Worm (Caenorhabditis elegans) whole organism, L1 larva: ENCODE data around the gene srxa-6.

Experiments used
- C04F5.9 ChIP-seq: sonication (generic microtip); optimal IDR thresholded peaks from 2 replicates; lab custom pipeline; 2016; ENCODE audit warnings: missing genetic modification characterization, missing compliant biosample characterization
- C34B4.2 ChIP-seq: sonication (generic microtip); optimal IDR thresholded peaks from 2 replicates; lab custom pipeline; 2017; ENCODE audit warnings: mild to moderate bottlenecking, missing genetic modification characterization, missing compliant biosample characterization
- Y116A8C.19 ChIP-seq: sonication (generic microtip); optimal IDR thresholded peaks from 2 replicates; lab custom pipeline; 2016; ENCODE audit warnings: missing compliant biosample characterization, missing genetic modification characterization, borderline replicate concordance
- aha-1 ChIP-seq: fragments of 150-350 bp; optimal IDR thresholded peaks from 2 replicates; lab custom pipeline; 2014; ENCODE audit warnings: missing biosample characterization, missing genetic modification characterization
- alr-1 ChIP-seq: fragments of 200-800 bp; sonication (Bioruptor generic); optimal IDR thresholded peaks from 2 replicates; lab custom pipeline; 2018; ENCODE audit warnings: borderline replicate concordance, mild to moderate bottlenecking, missing genetic modification characterization, missing compliant biosample characterization
- aly-2 ChIP-seq: fragments of 150-350 bp; optimal IDR thresholded peaks from 2 replicates; lab custom pipeline; 2014; ENCODE audit warnings: missing biosample characterization, missing genetic modification characterization
- ama-1 ChIP-seq: fragments of 150-350 bp; optimal IDR thresholded peaks from 2 replicates; lab custom pipeline; 2014
- blmp-1 ChIP-seq: fragments of 150-350 bp; optimal IDR thresholded peaks from 2 replicates; lab custom pipeline; 2014; ENCODE audit warnings: missing biosample characterization, missing genetic modification characterization
- dpl-1 ChIP-seq, 3 experiments: fragments of 150-350 bp in 2 of 3; sonication (generic microtip) in 1 of 3; optimal IDR thresholded peaks; 2 replicates each; lab custom pipeline; 2014 to 2017; ENCODE audit warnings: missing biosample characterization in 3 of 3, missing genetic modification characterization in 3 of 3, missing genetic modification reagents in 3 of 3
- elt-2 ChIP-seq: sonication (generic microtip); optimal IDR thresholded peaks from 2 replicates; lab custom pipeline; 2016; ENCODE audit warnings: missing genetic modification characterization, mild to moderate bottlenecking, inconsistent platforms, missing compliant biosample characterization, missing genetic modification reagents
- elt-3 ChIP-seq, 6 experiments: fragments of 150-350 bp in 1 of 6; sonication (generic microtip); optimal IDR thresholded peaks; 2 replicates each; lab custom pipeline; 2017 to 2018; ENCODE audit warnings: missing biosample characterization in 6 of 6, missing genetic modification characterization in 6 of 6, inconsistent platforms in 1 of 6
- fkh-10 ChIP-seq: sonication (generic microtip); optimal IDR thresholded peaks from 2 replicates; lab custom pipeline; 2017; ENCODE audit warnings: missing biosample characterization, missing genetic modification reagents, missing genetic modification characterization
- fkh-8 ChIP-seq: sonication (generic microtip); optimal IDR thresholded peaks from 2 replicates; lab custom pipeline; 2016; ENCODE audit warnings: mild to moderate bottlenecking, missing genetic modification characterization, missing compliant biosample characterization
- fos-1 ChIP-seq: fragments of 150-350 bp; optimal IDR thresholded peaks from 2 replicates; lab custom pipeline; 2014; ENCODE audit warnings: missing biosample characterization, missing genetic modification characterization
- hlh-17 ChIP-seq: fragments of 200-800 bp; sonication (Bioruptor generic); optimal IDR thresholded peaks from 2 replicates; lab custom pipeline; 2018; ENCODE audit warnings: missing genetic modification characterization, mild to moderate bottlenecking, missing compliant biosample characterization, moderate library complexity, borderline replicate concordance
- hlh-4 ChIP-seq: sonication (generic microtip); optimal IDR thresholded peaks from 2 replicates; lab custom pipeline; 2016; ENCODE audit warnings: mild to moderate bottlenecking, missing genetic modification characterization, missing compliant biosample characterization
- irx-1 ChIP-seq: sonication (generic microtip); optimal IDR thresholded peaks from 2 replicates; lab custom pipeline; 2016; ENCODE audit warnings: missing genetic modification characterization, missing compliant biosample characterization
- isw-1 ChIP-seq: fragments of 200-800 bp; sonication (Bioruptor generic); IDR thresholded peaks from 2 replicates; pipeline ENCODE4 v1.3.6; 2022; ENCODE audit warnings: missing genetic modification characterization, missing compliant biosample characterization
- lin-14 ChIP-seq: fragments of 200-800 bp; sonication (Bioruptor generic); optimal IDR thresholded peaks from 2 replicates; lab custom pipeline; 2018; ENCODE audit warnings: mild to moderate bottlenecking, missing genetic modification characterization, moderate library complexity, missing compliant biosample characterization
- lin-35 ChIP-seq, 2 experiments: fragments of 150-350 bp; optimal IDR thresholded peaks; 2 replicates each; lab custom pipeline; 2014; ENCODE audit warnings: missing biosample characterization in 2 of 2, missing genetic modification characterization in 2 of 2, missing genetic modification reagents in 2 of 2
- lin-39 ChIP-seq: fragments of 150-350 bp; optimal IDR thresholded peaks from 2 replicates; lab custom pipeline; 2014; ENCODE audit warnings: missing biosample characterization, missing genetic modification reagents, missing genetic modification characterization
- lsy-2 ChIP-seq, 2 experiments: fragments of 150-350 bp; optimal IDR thresholded peaks; 2 replicates each; lab custom pipeline; 2014; ENCODE audit warnings: missing biosample characterization in 2 of 2, missing genetic modification characterization in 2 of 2
- mab-9 ChIP-seq: fragments of 200-800 bp; sonication (Bioruptor generic); IDR thresholded peaks from 2 replicates; pipeline ENCODE4 v1.3.6; 2022; ENCODE audit warnings: missing genetic modification reagents, missing genetic modification characterization, missing compliant biosample characterization
- mdl-1 ChIP-seq, 2 experiments: fragments of 150-350 bp; optimal IDR thresholded peaks; 2 replicates each; lab custom pipeline; 2014 to 2017; ENCODE audit warnings: missing biosample characterization in 2 of 2, missing genetic modification characterization in 2 of 2, inconsistent platforms in 1 of 2
- mep-1 ChIP-seq: fragments of 150-350 bp; optimal IDR thresholded peaks from 2 replicates; lab custom pipeline; 2014; ENCODE audit warnings: missing biosample characterization, missing genetic modification characterization
- nhr-12 ChIP-seq: sonication (generic microtip); optimal IDR thresholded peaks from 2 replicates; lab custom pipeline; 2017; ENCODE audit warnings: missing biosample characterization, missing genetic modification characterization
- nhr-19 ChIP-seq: fragments of 200-800 bp; sonication (Bioruptor generic); conservative IDR thresholded peaks from 2 replicates; pipeline ENCODE4 v1.3.6; 2022; ENCODE audit warnings: missing genetic modification characterization, missing compliant biosample characterization
- nhr-20 ChIP-seq: sonication (generic microtip); optimal IDR thresholded peaks from 2 replicates; lab custom pipeline; 2016; ENCODE audit warnings: mild to moderate bottlenecking, missing genetic modification characterization, missing compliant biosample characterization
- nhr-28 ChIP-seq: fragments of 150-350 bp; optimal IDR thresholded peaks from 2 replicates; lab custom pipeline; 2014; ENCODE audit warnings: missing biosample characterization, missing genetic modification characterization
- nhr-47 ChIP-seq: sonication (generic microtip); optimal IDR thresholded peaks from 2 replicates; lab custom pipeline; 2016; ENCODE audit warnings: mild to moderate bottlenecking, missing genetic modification characterization, moderate library complexity, missing compliant biosample characterization
- nhr-71 ChIP-seq: sonication (generic microtip); optimal IDR thresholded peaks from 2 replicates; lab custom pipeline; 2016; ENCODE audit warnings: mild to moderate bottlenecking, missing genetic modification characterization, moderate library complexity, missing compliant biosample characterization
- nhr-77 ChIP-seq: fragments of 150-350 bp; optimal IDR thresholded peaks from 2 replicates; lab custom pipeline; 2014; ENCODE audit warnings: missing biosample characterization, missing genetic modification characterization
- nhr-85 ChIP-seq: sonication (generic microtip); peaks from one replicate; lab custom pipeline; 2016; ENCODE audit warnings: missing genetic modification characterization, inconsistent platforms, missing compliant biosample characterization
- pax-3 ChIP-seq: fragments of 200-800 bp; sonication (Bioruptor generic); optimal IDR thresholded peaks from 2 replicates; lab custom pipeline; 2018; ENCODE audit warnings: mild to moderate bottlenecking, missing genetic modification characterization, moderate library complexity, missing compliant biosample characterization
- pqm-1 ChIP-seq: sonication (generic microtip); optimal IDR thresholded peaks from 3 replicates; lab custom pipeline; 2017; ENCODE audit warnings: missing biosample characterization, missing genetic modification characterization
- skn-1 ChIP-seq: fragments of 150-350 bp; optimal IDR thresholded peaks from 2 replicates; lab custom pipeline; 2014; ENCODE audit warnings: missing biosample characterization, missing genetic modification characterization
- snu-23 ChIP-seq: sonication (generic microtip); optimal IDR thresholded peaks from 2 replicates; lab custom pipeline; 2016; ENCODE audit warnings: missing genetic modification characterization, missing compliant biosample characterization
- sox-4 ChIP-seq: sonication (generic microtip); optimal IDR thresholded peaks from 2 replicates; lab custom pipeline; 2016; ENCODE audit warnings: missing genetic modification characterization, missing compliant biosample characterization
- sptf-1 ChIP-seq: fragments of 150-350 bp; optimal IDR thresholded peaks from 2 replicates; lab custom pipeline; 2014; ENCODE audit warnings: missing biosample characterization, missing genetic modification characterization
- swsn-7 ChIP-seq: sonication (generic microtip); optimal IDR thresholded peaks from 2 replicates; lab custom pipeline; 2016; ENCODE audit warnings: missing genetic modification characterization, missing compliant biosample characterization
- unc-130 ChIP-seq: fragments of 150-350 bp; optimal IDR thresholded peaks from 2 replicates; lab custom pipeline; 2017; ENCODE audit warnings: missing biosample characterization, missing genetic modification characterization, inconsistent platforms
- unc-62 ChIP-seq: fragments of 150-350 bp; optimal IDR thresholded peaks from 2 replicates; lab custom pipeline; 2014; ENCODE audit warnings: missing biosample characterization, missing genetic modification reagents, missing genetic modification characterization
- unc-98 ChIP-seq: fragments of 200-800 bp; sonication (Bioruptor generic); IDR thresholded peaks from 2 replicates; pipeline ENCODE4 v1.3.6; 2022; ENCODE audit warnings: missing genetic modification characterization, missing compliant biosample characterization
- vab-15 ChIP-seq: sonication (generic microtip); optimal IDR thresholded peaks from 2 replicates; lab custom pipeline; 2017; ENCODE audit warnings: missing genotype, mild to moderate bottlenecking, missing genetic modification characterization, missing compliant biosample characterization
- zag-1 ChIP-seq: fragments of 150-350 bp; optimal IDR thresholded peaks from 2 replicates; lab custom pipeline; 2014; ENCODE audit warnings: missing biosample characterization, missing genetic modification characterization
- zip-4 ChIP-seq: fragments of 200-800 bp; sonication (Bioruptor generic); optimal IDR thresholded peaks from 2 replicates; lab custom pipeline; 2018; ENCODE audit warnings: mild to moderate bottlenecking, missing genetic modification characterization, moderate library complexity, missing compliant biosample characterization
- ztf-11 ChIP-seq, 2 experiments: sonication (generic microtip); optimal IDR thresholded peaks; 2 replicates each; lab custom pipeline; 2016 to 2017; ENCODE audit warnings: missing genetic modification characterization in 2 of 2, missing biosample characterization in 1 of 2, missing compliant biosample characterization in 1 of 2
- ztf-4 ChIP-seq: fragments of 150-350 bp; optimal IDR thresholded peaks from 2 replicates; lab custom pipeline; 2014; ENCODE audit warnings: missing biosample characterization, missing genetic modification characterization

The srxa-6 gene

ce11 chrV:20778257-20778697 is 43.5 kb downstream of the srxa-6 start (continued):
- TF ChIP-seq fkh-10 (GFP tag; lab: Kevin White, UChicago) = peak; percentile 98
- TF ChIP-seq nhr-47 (tag; lab: Kevin White, UChicago) = peak; percentile 99
- TF ChIP-seq, all 84 proteins: peak for 70

- TF ChIP-seq mdl-1 (tag; optimal IDR thresholded peaks at IDR 0.05; lab: Kevin White, UChicago) (no peak), mep-1 (tag; lab: Kevin White, UChicago) (peak; percentile 21), unc-98 (GFP tag; lab: Robert Waterston, UW) (no peak), aha-1 (no peak), elt-3 (tag; optimal IDR thresholded peaks at IDR 0.05; lab: Kevin White, UChicago) (peak in 2 of 6 experiments; percentile 9 to 50), unc-62 (GFP tag; lab: Kevin White, UChicago) (no peak), elt-2 (tag; lab: Kevin White, UChicago) (peak; percentile 2), ztf-4 (tag; lab: Kevin White, UChicago) (peak; percentile 32), hlh-17 (GFP tag; lab: Kevin White, UChicago) (no peak), blmp-1 (tag; lab: Kevin White, UChicago) (peak; percentile 58), nhr-28 (tag; lab: Kevin White, UChicago) (no peak), lin-35 (GFP tag; optimal IDR thresholded peaks at IDR 0.05; lab: Kevin White, UChicago) (peak in 1 of 2 experiments; percentile 23), skn-1 (peak; percentile 6)
- TF ChIP-seq, all 84 proteins: peak for 7
Measured at ce11 chrV:20778886-20779285, 44.1 kb downstream of the srxa-6 start.

DNA sequence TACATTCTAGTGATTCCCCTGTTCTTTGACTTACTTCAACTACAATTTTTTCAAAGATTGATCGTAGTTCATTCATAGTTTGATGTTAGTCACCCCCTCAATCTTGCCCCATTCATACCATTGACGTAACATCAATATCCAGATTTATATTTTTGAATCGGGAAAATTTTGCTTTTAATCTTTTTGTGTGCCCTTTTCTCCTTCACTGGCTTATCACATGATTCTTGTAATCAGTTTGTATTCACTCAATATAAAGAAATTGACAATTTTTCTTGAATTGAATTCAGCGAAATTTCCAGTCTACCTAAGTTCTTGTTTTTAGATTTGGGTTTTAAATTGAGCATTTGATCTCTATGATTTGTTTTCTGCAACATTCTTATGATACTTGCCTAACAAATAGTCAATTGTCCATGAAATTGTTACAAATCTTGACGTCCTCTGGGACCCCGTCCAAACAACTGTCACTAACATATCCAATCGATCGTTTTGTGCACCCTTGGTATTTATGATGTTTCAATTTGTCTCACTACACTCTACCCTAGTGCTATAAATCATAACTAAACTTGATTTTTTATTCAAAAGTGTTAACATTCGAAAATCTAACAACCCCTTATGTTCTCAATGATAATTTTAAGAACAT is 45.1 kb downstream of the srxa-6 start:
- TF ChIP-seq Y116A8C.19 (tag; lab: Kevin White, UChicago) = no peak
- TF ChIP-seq ztf-4 (tag; lab: Kevin White, UChicago) = no peak
- TF ChIP-seq fkh-10 (GFP tag; lab: Kevin White, UChicago) = no peak
- no peak for TF ChIP-seq alr-1 (tag; lab: Kevin White, UChicago)
- TF ChIP-seq isw-1 = no peak
- peak; percentile 38 for TF ChIP-seq fos-1 (tag; lab: Kevin White, UChicago)
- peak; percentile 48 for TF ChIP-seq nhr-20
- TF ChIP-seq nhr-47 (tag; lab: Kevin White, UChicago) = peak; percentile 23
- TF ChIP-seq unc-130 (tag; lab: Kevin White, UChicago) = no peak
- TF ChIP-seq lin-14 (GFP tag; lab: Kevin White, UChicago) = peak; percentile 25
- TF ChIP-seq pax-3 (tag; lab: Kevin White, UChicago) = peak; percentile 42
- TF ChIP-seq irx-1 (tag; lab: Kevin White, UChicago) = peak; percentile 1
- TF ChIP-seq blmp-1 (tag; lab: Kevin White, UChicago) = no peak
- TF ChIP-seq hlh-4 = no peak
- TF ChIP-seq mab-9 = no peak
- no peak for TF ChIP-seq ztf-11 (tag; optimal IDR thresholded peaks at IDR 0.05; lab: Kevin White, UChicago)
- no peak for TF ChIP-seq mep-1 (tag; lab: Kevin White, UChicago)
- TF ChIP-seq nhr-19 (GFP tag; lab: Robert Waterston, UW) = peak; percentile 29
- peak in 1 of 2 experiments; percentile 13 for TF ChIP-seq lsy-2 (tag; optimal IDR thresholded peaks at IDR 0.05; lab: Kevin White, UChicago)
- peak; percentile 68 for TF ChIP-seq fkh-8 (tag; lab: Kevin White, UChicago)
- no peak for TF ChIP-seq C04F5.9 (tag; lab: Kevin White, UChicago)
- peak; percentile 57 for TF ChIP-seq nhr-71 (tag; lab: Kevin White, UChicago)
- no peak for TF ChIP-seq nhr-12 (tag; lab: Kevin White, UChicago)
- TF ChIP-seq aly-2 (tag; lab: Kevin White, UChicago) = no peak
- no peak for TF ChIP-seq C34B4.2 (tag; lab: Kevin White, UChicago)
- peak; percentile 78 for TF ChIP-seq sox-4
- TF ChIP-seq vab-15 (tag; lab: Kevin White, UChicago) = no peak
- no peak for TF ChIP-seq dpl-1 (GFP tag; optimal IDR thresholded peaks at IDR 0.05; lab: Kevin White, UChicago)
- no peak for TF ChIP-seq zag-1 (tag; lab: Kevin White, UChicago)
- TF ChIP-seq swsn-7 (tag; lab: Kevin White, UChicago) = peak; percentile 27
- TF ChIP-seq nhr-77 (tag; lab: Kevin White, UChicago) = no peak
- TF ChIP-seq nhr-85 = peak; percentile 75
- TF ChIP-seq pqm-1 (tag; lab: Kevin White, UChicago) = no peak
- TF ChIP-seq snu-23 = no peak
- TF ChIP-seq nhr-28 (tag; lab: Kevin White, UChicago) = no peak
- no peak for TF ChIP-seq lin-39
- no peak for TF ChIP-seq zip-4
- TF ChIP-seq sptf-1 = no peak
- no peak for TF ChIP-seq ama-1 (lab: Kevin White, UChicago)
